Worm (Caenorhabditis elegans): ENCODE data around the gene C44C1.6.

DNA sequence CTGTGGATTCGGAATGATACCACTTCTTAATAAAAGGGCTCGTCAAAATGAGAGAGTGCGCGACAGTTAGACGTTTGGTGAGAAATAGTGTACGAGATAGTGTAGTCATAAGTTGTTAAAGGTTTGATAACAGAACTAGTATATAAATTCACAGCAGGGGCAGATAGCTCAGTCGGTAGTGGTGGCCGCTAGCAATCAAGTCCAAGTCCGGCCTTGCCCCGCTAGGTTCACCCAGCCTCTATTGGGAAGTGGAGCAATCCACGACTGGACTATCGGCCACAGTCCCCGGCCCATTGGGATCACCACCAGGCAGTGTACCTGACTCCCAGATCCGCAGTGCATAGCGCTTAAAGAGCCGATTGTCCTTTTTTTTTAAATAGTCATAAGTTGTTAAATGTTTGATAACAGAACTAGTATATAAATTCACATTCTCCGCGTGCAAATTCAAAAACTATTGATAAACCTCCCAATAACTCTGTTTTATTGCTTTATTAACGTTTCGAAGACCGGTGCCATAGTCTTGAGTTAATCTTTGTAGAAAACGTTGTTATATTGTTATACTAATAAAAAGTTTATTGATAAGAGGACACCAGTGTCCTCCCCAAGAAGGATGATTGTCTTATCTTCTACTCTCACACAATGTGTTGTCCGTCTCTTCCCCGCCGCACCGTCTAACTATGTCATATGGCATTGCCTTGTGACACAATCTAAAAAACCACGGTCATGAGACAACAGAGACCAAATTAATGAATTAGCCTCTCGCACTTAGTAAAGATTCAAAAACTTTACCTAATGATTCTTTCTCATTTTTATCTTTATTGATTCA, 40.8 kb upstream of the C44C1.6 start:
- TF ChIP-seq lsy-2 (tag; optimal IDR thresholded peaks at IDR 0.05) (no peak), nhr-76 (tag; optimal IDR thresholded peaks at IDR 0.05) (no peak)

Data from whole organism, mixed stage, embryonic.